Worm (Caenorhabditis elegans) whole organism, late embryonic: ENCODE data around the gene fbxa-115.

Source experiments
- C08G9.2 ChIP-seq: sonication (generic microtip); optimal IDR thresholded peaks from 2 replicates; lab custom pipeline; 2016; ENCODE audit warnings: mild to moderate bottlenecking, missing genetic modification characterization, moderate library complexity, missing compliant biosample characterization
- K02D7.2 ChIP-seq: sonication (generic microtip); optimal IDR thresholded peaks from 2 replicates; lab custom pipeline; 2017; ENCODE audit warnings: mild to moderate bottlenecking, missing genetic modification characterization, missing compliant biosample characterization
- T23F11.4 ChIP-seq: fragments of 200-800 bp; sonication (Bioruptor generic); optimal IDR thresholded peaks from 2 replicates; lab custom pipeline; 2018; ENCODE audit warnings: mild to moderate bottlenecking, missing genetic modification characterization, missing compliant biosample characterization
- ahr-1 ChIP-seq: sonication (generic microtip); optimal IDR thresholded peaks from 2 replicates; lab custom pipeline; 2016; ENCODE audit warnings: missing genetic modification characterization, missing compliant biosample characterization
- ama-1 ChIP-seq: fragments of 150-350 bp; optimal IDR thresholded peaks from 2 replicates; lab custom pipeline; 2014
- ceh-14 ChIP-seq: sonication (generic microtip); optimal IDR thresholded peaks from 2 replicates; lab custom pipeline; 2016; ENCODE audit warnings: missing genotype, missing genetic modification characterization, missing compliant biosample characterization
- ceh-18 ChIP-seq: sonication (generic microtip); optimal IDR thresholded peaks from 2 replicates; lab custom pipeline; 2016; ENCODE audit warnings: missing genetic modification characterization, missing compliant biosample characterization
- ceh-19 ChIP-seq: fragments of 200-800 bp; sonication (Bioruptor generic); optimal IDR thresholded peaks from 2 replicates; lab custom pipeline; 2018; ENCODE audit warnings: mild to moderate bottlenecking, missing genetic modification characterization, missing compliant biosample characterization
- ceh-2 ChIP-seq: sonication (generic microtip); optimal IDR thresholded peaks from 2 replicates; lab custom pipeline; 2016; ENCODE audit warnings: missing genotype, missing genetic modification characterization, missing compliant biosample characterization
- ceh-22 ChIP-seq: sonication (generic microtip); optimal IDR thresholded peaks from 2 replicates; lab custom pipeline; 2017; ENCODE audit warnings: missing biosample characterization, missing genetic modification characterization
- ceh-24 ChIP-seq: sonication (generic microtip); optimal IDR thresholded peaks from 2 replicates; lab custom pipeline; 2016; ENCODE audit warnings: mild to moderate bottlenecking, missing genetic modification characterization, missing compliant biosample characterization
- ceh-30 ChIP-seq: fragments of 150-350 bp; optimal IDR thresholded peaks from 2 replicates; lab custom pipeline; 2014; ENCODE audit warnings: missing biosample characterization, missing genetic modification characterization
- ceh-31 ChIP-seq: sonication (generic microtip); optimal IDR thresholded peaks from 2 replicates; lab custom pipeline; 2016; ENCODE audit warnings: missing genetic modification characterization, missing compliant biosample characterization
- dve-1 ChIP-seq: sonication (generic microtip); optimal IDR thresholded peaks from 2 replicates; lab custom pipeline; 2017; ENCODE audit warnings: antibody characterized with exemption, mild to moderate bottlenecking, missing genetic modification characterization, missing compliant biosample characterization
- elt-2 ChIP-seq: sonication (generic microtip); optimal IDR thresholded peaks from 2 replicates; lab custom pipeline; 2016; ENCODE audit warnings: missing genetic modification reagents, missing genetic modification characterization, missing compliant biosample characterization
- elt-4 ChIP-seq: sonication (generic microtip); optimal IDR thresholded peaks from 2 replicates; lab custom pipeline; 2016; ENCODE audit warnings: missing genetic modification characterization, missing compliant biosample characterization
- eyg-1 ChIP-seq: sonication (generic microtip); optimal IDR thresholded peaks from 2 replicates; lab custom pipeline; 2016; ENCODE audit warnings: missing genotype, missing genetic modification characterization, missing compliant biosample characterization
- fkh-10 ChIP-seq: fragments of 150-350 bp; optimal IDR thresholded peaks from 2 replicates; lab custom pipeline; 2014; ENCODE audit warnings: missing biosample characterization, missing genetic modification reagents, missing genetic modification characterization
- fkh-6 ChIP-seq: sonication (generic microtip); optimal IDR thresholded peaks from 2 replicates; lab custom pipeline; 2016; ENCODE audit warnings: missing genetic modification characterization, missing compliant biosample characterization
- hlh-15 ChIP-seq: sonication (generic microtip); optimal IDR thresholded peaks from 2 replicates; lab custom pipeline; 2016; ENCODE audit warnings: missing genetic modification characterization, missing compliant biosample characterization
- hlh-8 ChIP-seq: sonication (generic microtip); optimal IDR thresholded peaks from 2 replicates; lab custom pipeline; 2016; ENCODE audit warnings: missing genotype, missing genetic modification characterization, missing compliant biosample characterization
- lim-6 ChIP-seq: sonication (generic microtip); optimal IDR thresholded peaks from 2 replicates; lab custom pipeline; 2016; ENCODE audit warnings: missing genetic modification characterization, missing compliant biosample characterization
- lin-11 ChIP-seq: fragments of 200-800 bp; sonication (Bioruptor generic); optimal IDR thresholded peaks from 2 replicates; lab custom pipeline; 2018; ENCODE audit warnings: mild to moderate bottlenecking, missing genetic modification characterization, missing compliant biosample characterization
- madf-2 ChIP-seq: sonication (generic microtip); optimal IDR thresholded peaks from 2 replicates; lab custom pipeline; 2017; ENCODE audit warnings: missing genetic modification characterization, missing compliant biosample characterization
- nfya-1 ChIP-seq: sonication (generic microtip); optimal IDR thresholded peaks from 2 replicates; lab custom pipeline; 2017; ENCODE audit warnings: missing genetic modification characterization, mild to moderate bottlenecking, missing compliant biosample characterization, antibody characterized with exemption, moderate library complexity
- nhr-11 ChIP-seq: fragments of 150-350 bp; optimal IDR thresholded peaks from 2 replicates; lab custom pipeline; 2014; ENCODE audit warnings: missing biosample characterization, missing genetic modification characterization
- npax-4 ChIP-seq: sonication (generic microtip); optimal IDR thresholded peaks from 2 replicates; lab custom pipeline; 2016; ENCODE audit warnings: missing genetic modification characterization, missing compliant biosample characterization
- odd-2 ChIP-seq: sonication (generic microtip); optimal IDR thresholded peaks from 2 replicates; lab custom pipeline; 2017; ENCODE audit warnings: antibody characterized with exemption, mild to moderate bottlenecking, missing genetic modification characterization, missing compliant biosample characterization
- pax-1 ChIP-seq: fragments of 150-350 bp; optimal IDR thresholded peaks from 2 replicates; lab custom pipeline; 2014; ENCODE audit warnings: missing biosample characterization, missing genetic modification characterization
- pros-1 ChIP-seq: fragments of 150-350 bp; optimal IDR thresholded peaks from 2 replicates; lab custom pipeline; 2014; ENCODE audit warnings: missing biosample characterization, missing genetic modification reagents, missing genetic modification characterization
- rnt-1 ChIP-seq: sonication (generic microtip); optimal IDR thresholded peaks from 2 replicates; lab custom pipeline; 2016; ENCODE audit warnings: missing genetic modification characterization, missing compliant biosample characterization
- syd-9 ChIP-seq: sonication (generic microtip); optimal IDR thresholded peaks from 2 replicates; lab custom pipeline; 2016; ENCODE audit warnings: mild to moderate bottlenecking, missing genetic modification characterization, moderate library complexity, missing compliant biosample characterization
- tbx-7 ChIP-seq: sonication (generic microtip); optimal IDR thresholded peaks from 2 replicates; lab custom pipeline; 2016; ENCODE audit warnings: missing genotype, missing genetic modification characterization, missing compliant biosample characterization
- unc-3 ChIP-seq, 2 experiments: fragments of 200-800 bp in 1 of 2; sonication (Bioruptor generic) in 1 of 2; sonication (generic microtip) in 1 of 2; conservative IDR thresholded peaks in 1 of 2; optimal IDR thresholded peaks in 1 of 2; 2 replicates each; pipeline versions ENCODE4 v1.3.6 to Lab custom; 2016 to 2022; ENCODE audit warnings: missing compliant biosample characterization in 2 of 2, missing genetic modification characterization in 2 of 2, missing genetic modification reagents in 1 of 2
- unc-55 ChIP-seq: sonication (generic microtip); optimal IDR thresholded peaks from 2 replicates; lab custom pipeline; 2017; ENCODE audit warnings: missing biosample characterization, missing genetic modification reagents, missing genetic modification characterization
- unc-86 ChIP-seq: sonication (generic microtip); optimal IDR thresholded peaks from 2 replicates; lab custom pipeline; 2016; ENCODE audit warnings: missing genetic modification characterization, missing compliant biosample characterization
- zip-5 ChIP-seq: sonication (generic microtip); optimal IDR thresholded peaks from 2 replicates; lab custom pipeline; 2016; ENCODE audit warnings: missing genetic modification characterization, missing compliant biosample characterization

Gene fbxa-115

ce11 chrV:20212584-20212983 lies 20.6 kb upstream of the fbxa-115 start, which contains the start of gene Y113G7B.12:
Y113G7B.12 (minus strand) TSS chrV:20212684.
- TF ChIP-seq ceh-18 (tag; lab: Kevin White, UChicago) (no peak), eyg-1 (no peak), ceh-2 (tag; lab: Kevin White, UChicago) (no peak), ceh-19 (GFP tag; lab: Kevin White, UChicago) (no peak), T23F11.4 (GFP tag; lab: Kevin White, UChicago) (no peak), pax-1 (no peak), fkh-10 (GFP tag; lab: Kevin White, UChicago) (no peak), hlh-8 (tag; lab: Kevin White, UChicago) (no peak), ceh-14 (no peak), hlh-15 (tag; lab: Kevin White, UChicago) (no peak), C08G9.2 (tag; lab: Kevin White, UChicago) (no peak), K02D7.2 (no peak), fkh-6 (no peak), lin-11 (tag; lab: Kevin White, UChicago) (no peak), madf-2 (tag; lab: Kevin White, UChicago) (no peak), odd-2 (tag; lab: Kevin White, UChicago) (no peak), npax-4 (tag; lab: Kevin White, UChicago) (no peak)

- no peak for TF ChIP-seq odd-2 (tag; lab: Kevin White, UChicago)
- no peak for TF ChIP-seq npax-4 (tag; lab: Kevin White, UChicago)
- no peak for TF ChIP-seq elt-4 (tag; lab: Kevin White, UChicago)
- no peak for TF ChIP-seq ahr-1 (tag; lab: Kevin White, UChicago)
- TF ChIP-seq nfya-1 (tag; lab: Kevin White, UChicago), result no peak
- TF ChIP-seq unc-3 (GFP tag; conservative IDR thresholded peaks at IDR 0.05; lab: Robert Waterston, UW), result no peak
- no peak for TF ChIP-seq unc-3 (tag; optimal IDR thresholded peaks at IDR 0.05; lab: Kevin White, UChicago)
- no peak for TF ChIP-seq hlh-15 (tag; lab: Kevin White, UChicago)
- no peak for TF ChIP-seq pros-1 (tag; lab: Kevin White, UChicago)
- no peak for TF ChIP-seq zip-5 (tag; lab: Kevin White, UChicago)
- no peak for TF ChIP-seq unc-55 (GFP tag; lab: Kevin White, UChicago)
- no peak for TF ChIP-seq ceh-18 (tag; lab: Kevin White, UChicago)
- no peak for TF ChIP-seq ama-1 (lab: Kevin White, UChicago)
- TF ChIP-seq nhr-11, result no peak
- no peak for TF ChIP-seq eyg-1
These were observed 14.1 kb upstream of the fbxa-115 start, which contains the start of the genes fbxb-59 and srbc-34 for ce11 chrV:20206086-20206485. fbxb-59 (minus strand) TSS chrV:20206186. srbc-34 (plus strand) TSS chrV:20206318.

DNA sequence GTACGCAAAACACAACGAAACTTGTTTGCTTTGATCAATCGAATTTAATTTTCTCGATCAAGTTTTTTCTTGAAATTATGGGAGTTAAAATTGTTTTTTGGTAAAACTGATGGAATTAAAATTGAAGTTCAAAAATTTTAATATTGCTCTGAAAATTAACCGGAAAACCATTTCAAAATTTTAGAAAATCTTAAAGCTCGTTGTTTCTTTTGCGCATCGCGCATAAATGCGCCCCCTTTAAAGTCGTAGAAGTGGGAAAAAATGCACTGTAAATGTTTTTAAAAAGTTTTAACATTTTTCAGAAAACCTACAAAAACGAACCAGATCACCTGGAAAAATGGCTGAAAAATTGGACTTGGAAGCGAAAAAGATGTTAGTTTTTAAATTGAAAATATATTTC lies 11.1 kb upstream of the fbxa-115 start, which contains the start of gene fbxa-113:
fbxa-113 (plus strand) TSS at position 301 of the 400 bp plus-strand sequence.
- TF ChIP-seq tbx-7, result no peak
- TF ChIP-seq ama-1 (lab: Kevin White, UChicago), result no peak
- TF ChIP-seq syd-9 (tag; lab: Kevin White, UChicago), result no peak
- no peak for TF ChIP-seq rnt-1
- no peak for TF ChIP-seq elt-4 (tag; lab: Kevin White, UChicago)
- no peak for TF ChIP-seq ceh-18 (tag; lab: Kevin White, UChicago)
- no peak for TF ChIP-seq ceh-31 (tag; lab: Kevin White, UChicago)
- TF ChIP-seq ceh-22 (tag; lab: Kevin White, UChicago), result no peak
- no peak for TF ChIP-seq hlh-8 (tag; lab: Kevin White, UChicago)
- TF ChIP-seq dve-1 (tag; lab: Kevin White, UChicago), result no peak
- TF ChIP-seq lim-6 (tag; lab: Kevin White, UChicago), result no peak
- no peak for TF ChIP-seq zip-5 (tag; lab: Kevin White, UChicago)

- TF ChIP-seq ama-1 (lab: Kevin White, UChicago) (no peak), pros-1 (tag; lab: Kevin White, UChicago) (no peak), elt-2 (tag; lab: Kevin White, UChicago) (no peak), ceh-19 (GFP tag; lab: Kevin White, UChicago) (no peak), ceh-30 (tag; lab: Kevin White, UChicago) (no peak), T23F11.4 (GFP tag; lab: Kevin White, UChicago) (no peak), ceh-18 (tag; lab: Kevin White, UChicago) (no peak), unc-86 (tag; lab: Kevin White, UChicago) (no peak), npax-4 (tag; lab: Kevin White, UChicago) (no peak), ceh-24 (tag; lab: Kevin White, UChicago) (no peak), ceh-14 (no peak), ceh-2 (tag; lab: Kevin White, UChicago) (no peak)
These were observed 9.4 kb upstream of the fbxa-115 start, which contains the start of gene fbxa-114 for ce11 chrV:20201316-20201715. fbxa-114 (plus strand) TSS chrV:20201616.
